Worm (Caenorhabditis elegans): ENCODE results near the gene C01G5.4.

C01G5.4 gene

ce11 chrIV:6529832-6530231 lies 1.7 kb upstream of the C01G5.4 start:
- TF ChIP-seq ceh-24 (tag; optimal IDR thresholded peaks at IDR 0.05) (no peak), madf-2 (tag; optimal IDR thresholded peaks at IDR 0.05) (no peak), ceh-18 (tag; optimal IDR thresholded peaks at IDR 0.05) (no peak)

- TF ChIP-seq npax-4 (tag; optimal IDR thresholded peaks at IDR 0.05) = no peak
- no peak for TF ChIP-seq unc-42 (tag; optimal IDR thresholded peaks at IDR 0.05)
- no peak for TF ChIP-seq pros-1 (tag; optimal IDR thresholded peaks at IDR 0.05)
- TF ChIP-seq ceh-48 (tag; optimal IDR thresholded peaks at IDR 0.05) = no peak
- no peak for TF ChIP-seq ref-2 (tag; optimal IDR thresholded peaks at IDR 0.05)
- no peak for TF ChIP-seq sdc-2 (tag; optimal IDR thresholded peaks at IDR 0.05)
- TF ChIP-seq K09A11.1 (tag; optimal IDR thresholded peaks at IDR 0.05; ENCODE audit: insufficient read depth) = no peak
- no peak for TF ChIP-seq ceh-22 (tag; optimal IDR thresholded peaks at IDR 0.05)
- TF ChIP-seq nhr-232 (tag; optimal IDR thresholded peaks at IDR 0.05) = no peak
- no peak for TF ChIP-seq fkh-6 (tag; optimal IDR thresholded peaks at IDR 0.05)
- TF ChIP-seq ahr-1 (tag; optimal IDR thresholded peaks at IDR 0.05) = no peak
- TF ChIP-seq mec-3 (tag; optimal IDR thresholded peaks at IDR 0.05; ENCODE audit: borderline replicate concordance) = no peak
- TF ChIP-seq tbx-7 (tag; optimal IDR thresholded peaks at IDR 0.05) = no peak
- TF ChIP-seq ceh-30 (tag; optimal IDR thresholded peaks at IDR 0.05) = no peak
These were observed 4.4 kb downstream of the C01G5.4 start, which contains the start of gene C01G5.3 for ce11 chrIV:6535908-6536307. TSS of gene C01G5.3 (plus strand) at chrIV:6536208.

ce11 chrIV:6541435-6541834 lies 9.9 kb downstream of the C01G5.4 start, which contains the start of gene C01G5.25:
TSS of gene C01G5.25 (plus strand) at chrIV:6541684.
- TF ChIP-seq ceh-31 (tag; optimal IDR thresholded peaks at IDR 0.05) (peak; percentile 17), pax-1 (tag; optimal IDR thresholded peaks at IDR 0.05) (no peak)

- TF ChIP-seq hlh-30 (tag; optimal IDR thresholded peaks at IDR 0.05; ENCODE audit: insufficient read depth) (no peak), pha-4 (tag; optimal IDR thresholded peaks at IDR 0.05) (no peak), ref-2 (tag; optimal IDR thresholded peaks at IDR 0.05) (no peak), unc-42 (tag; optimal IDR thresholded peaks at IDR 0.05) (peak; percentile 82), syd-9 (tag; optimal IDR thresholded peaks at IDR 0.05) (no peak), ceh-45 (GFP tag; IDR thresholded peaks at IDR 0.05) (no peak), K02D7.2 (tag; optimal IDR thresholded peaks at IDR 0.05) (no peak)
These were observed 11.4 kb downstream of the C01G5.4 start for ce11 chrIV:6542962-6543361.

ce11 chrIV:6547397-6547796 lies 15.8 kb downstream of the C01G5.4 start:
- TF ChIP-seq ceh-22 (tag; optimal IDR thresholded peaks at IDR 0.05) (no peak), unc-42 (tag; optimal IDR thresholded peaks at IDR 0.05) (peak; percentile 27)

DNA sequence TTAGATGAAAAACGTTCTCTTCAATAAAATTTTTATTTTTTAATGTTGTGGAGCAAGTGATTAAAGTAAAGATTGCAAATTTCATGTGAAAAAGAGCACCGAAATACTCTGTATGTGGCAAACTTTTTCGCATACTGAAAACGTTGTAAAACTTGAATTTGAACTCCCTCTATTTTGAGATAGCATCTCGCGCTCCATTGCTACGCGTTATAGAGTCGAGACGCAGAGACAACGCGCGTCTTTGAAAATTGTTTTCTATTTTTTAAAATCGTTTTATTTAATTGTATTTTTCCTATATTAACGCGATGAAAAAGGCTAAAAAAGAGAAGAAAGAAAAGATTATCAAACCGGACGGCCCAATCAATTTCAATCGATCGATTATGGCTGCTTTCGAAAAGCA lies 17.1 kb downstream of the C01G5.4 start, which contains the start of gene fan-1:
Gene fan-1, plus strand, starts transcription at position 78 of the 400 bp plus-strand sequence.
- no peak for TF ChIP-seq Y22D7AL.16 (tag; optimal IDR thresholded peaks at IDR 0.05)
- TF ChIP-seq pros-1 (tag; optimal IDR thresholded peaks at IDR 0.05) = no peak
- TF ChIP-seq nfya-1 (tag; optimal IDR thresholded peaks at IDR 0.05) = peak; percentile 26
- TF ChIP-seq ets-4 (tag; optimal IDR thresholded peaks at IDR 0.05) = peak; percentile 8

DNA sequence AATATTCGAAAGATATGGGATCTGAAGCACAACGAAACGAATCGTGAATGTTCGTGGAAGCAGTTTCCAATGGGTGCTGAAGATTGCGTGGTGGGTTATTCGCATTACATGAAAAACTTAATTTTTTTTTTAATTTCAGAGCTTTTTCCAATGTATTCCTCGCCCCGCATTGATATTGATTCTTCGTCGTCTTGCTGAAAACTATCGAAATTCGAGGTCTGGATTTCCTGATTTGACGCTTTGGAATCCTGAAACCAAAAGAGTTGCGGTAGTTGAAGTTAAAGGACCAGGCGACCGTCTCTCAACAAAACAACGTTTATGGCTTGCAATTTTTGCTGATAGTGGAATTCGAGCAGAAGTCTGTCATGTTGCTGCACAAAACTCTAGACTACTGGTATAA lies 20.5 kb downstream of the C01G5.4 start:
- TF ChIP-seq K02D7.2 (tag; optimal IDR thresholded peaks at IDR 0.05) = no peak
- no peak for TF ChIP-seq lim-6 (tag; optimal IDR thresholded peaks at IDR 0.05)
- TF ChIP-seq pha-4 (tag; optimal IDR thresholded peaks at IDR 0.05) = no peak
- no peak for TF ChIP-seq unc-86 (tag; optimal IDR thresholded peaks at IDR 0.05)

- TF ChIP-seq elt-2 (tag; optimal IDR thresholded peaks at IDR 0.05) (peak; percentile 86), C08G9.2 (tag; optimal IDR thresholded peaks at IDR 0.05) (no peak)
These were observed 23.3 kb downstream of the C01G5.4 start for ce11 chrIV:6554865-6555264.

Measured in whole organism, late embryonic.